Worm (Caenorhabditis elegans) whole organism, L4 larva: ENCODE data around the gene W06B4.2.
A peak's percentile ranks its signal among the peaks of the same experiment; 100 is the strongest.

ENCODE experiments used
- F10B5.3 ChIP-seq: sonication (generic microtip); optimal IDR thresholded peaks from 2 replicates; lab custom pipeline; 2016; ENCODE audit warnings: mild to moderate bottlenecking, missing genetic modification characterization, missing compliant biosample characterization
- T20F7.1 ChIP-seq: fragments of 200-800 bp; sonication (Bioruptor generic); optimal IDR thresholded peaks from 2 replicates; lab custom pipeline; 2018; ENCODE audit warnings: mild to moderate bottlenecking, missing genetic modification characterization, missing compliant biosample characterization
- Y48G9A.11 ChIP-seq: fragments of 200-800 bp; sonication (Bioruptor generic); IDR thresholded peaks from 2 replicates; pipeline ENCODE4 v1.3.6; 2022; ENCODE audit warnings: missing genetic modification reagents, missing genetic modification characterization, missing compliant biosample characterization
- Y75B8A.6 ChIP-seq: fragments of 200-800 bp; sonication (Bioruptor generic); IDR thresholded peaks from 2 replicates; pipeline ENCODE4 v1.3.6; 2022; ENCODE audit warnings: missing genetic modification reagents, missing genetic modification characterization, missing compliant biosample characterization
- ZK546.5 ChIP-seq, 2 experiments: sonication (generic microtip); optimal IDR thresholded peaks; 2 replicates each; lab custom pipeline; 2017; ENCODE audit warnings: missing biosample characterization in 2 of 2, missing genetic modification characterization in 2 of 2
- ama-1 ChIP-seq: fragments of 150-350 bp; optimal IDR thresholded peaks from 2 replicates; lab custom pipeline; 2014; ENCODE audit warnings: inconsistent platforms, mixed read lengths
- ceh-20 ChIP-seq: fragments of 200-800 bp; sonication (Bioruptor generic); IDR thresholded peaks from 2 replicates; pipeline ENCODE4 v1.3.6; 2022; ENCODE audit warnings: missing genetic modification reagents, missing genetic modification characterization, missing compliant biosample characterization
- ceh-28 ChIP-seq: fragments of 150-350 bp; optimal IDR thresholded peaks from 2 replicates; lab custom pipeline; 2014; ENCODE audit warnings: missing biosample characterization, missing genetic modification reagents, missing genetic modification characterization
- ceh-32 ChIP-seq: sonication (generic microtip); optimal IDR thresholded peaks from 2 replicates; lab custom pipeline; 2016; ENCODE audit warnings: mild to moderate bottlenecking, missing genetic modification characterization, missing compliant biosample characterization; ENCODE audit not compliant: poor library complexity
- daf-16 ChIP-seq, 3 experiments: sonication (generic microtip); optimal IDR thresholded peaks; 2 replicates each; lab custom pipeline; 2016 to 2017; ENCODE audit warnings: missing genetic modification characterization in 3 of 3, missing genetic modification reagents in 3 of 3, mild to moderate bottlenecking in 2 of 3, missing compliant biosample characterization in 2 of 3, missing biosample characterization in 1 of 3, moderate library complexity in 1 of 3
- daf-8 ChIP-seq: fragments of 200-800 bp; sonication (Bioruptor generic); IDR thresholded peaks from 2 replicates; pipeline ENCODE4 v1.3.6; 2022; ENCODE audit warnings: missing genetic modification characterization, missing compliant biosample characterization
- dmd-6 ChIP-seq: fragments of 200-800 bp; sonication (Bioruptor generic); IDR thresholded peaks from 2 replicates; pipeline ENCODE4 v1.3.6; 2022; ENCODE audit warnings: missing genetic modification reagents, missing genetic modification characterization, missing compliant biosample characterization
- dmd-8 ChIP-seq: fragments of 200-800 bp; sonication (Bioruptor generic); IDR thresholded peaks from 2 replicates; pipeline ENCODE4 v1.3.6; 2022; ENCODE audit warnings: missing genetic modification characterization, missing compliant biosample characterization
- dmd-9 ChIP-seq: fragments of 200-800 bp; sonication (Bioruptor generic); IDR thresholded peaks from 2 replicates; pipeline ENCODE4 v1.3.6; 2022; ENCODE audit warnings: missing genetic modification reagents, missing genetic modification characterization, missing compliant biosample characterization
- dpl-1 ChIP-seq: fragments of 150-350 bp; optimal IDR thresholded peaks from 2 replicates; lab custom pipeline; 2014; ENCODE audit warnings: missing biosample characterization, missing genetic modification reagents, missing genetic modification characterization
- duxl-1 ChIP-seq: sonication (generic microtip); optimal IDR thresholded peaks from 2 replicates; lab custom pipeline; 2016; ENCODE audit warnings: mild to moderate bottlenecking, missing genetic modification characterization, moderate library complexity, missing compliant biosample characterization; ENCODE audit not compliant: poor library complexity
- dve-1 ChIP-seq: sonication (generic microtip); optimal IDR thresholded peaks from 2 replicates; lab custom pipeline; 2017; ENCODE audit warnings: antibody characterized with exemption, mild to moderate bottlenecking, missing genetic modification characterization, missing compliant biosample characterization; ENCODE audit not compliant: insufficient read depth
- fkh-10 ChIP-seq: fragments of 150-350 bp; optimal IDR thresholded peaks from 2 replicates; lab custom pipeline; 2014; ENCODE audit warnings: missing biosample characterization, missing genetic modification reagents, missing genetic modification characterization
- hmg-1.1 ChIP-seq: fragments of 200-800 bp; sonication (Bioruptor generic); IDR thresholded peaks from 2 replicates; pipeline ENCODE4 v1.3.6; 2022; ENCODE audit warnings: missing genetic modification reagents, missing genetic modification characterization, missing compliant biosample characterization
- lin-38 ChIP-seq: fragments of 200-800 bp; sonication (Bioruptor generic); IDR thresholded peaks from 2 replicates; pipeline ENCODE4 v1.3.6; 2022; ENCODE audit warnings: missing genetic modification reagents, missing genetic modification characterization, missing compliant biosample characterization
- lir-3 ChIP-seq: sonication (generic microtip); optimal IDR thresholded peaks from 2 replicates; lab custom pipeline; 2016; ENCODE audit warnings: mild to moderate bottlenecking, missing genetic modification characterization, missing compliant biosample characterization
- madf-9 ChIP-seq: fragments of 200-800 bp; sonication (Bioruptor generic); conservative IDR thresholded peaks from 2 replicates; pipeline ENCODE4 v1.3.6; 2022; ENCODE audit warnings: missing genetic modification reagents, missing genetic modification characterization, missing compliant biosample characterization
- mdl-1 ChIP-seq, 2 experiments: fragments of 150-350 bp in 1 of 2; sonication (generic microtip) in 1 of 2; optimal IDR thresholded peaks; 2 replicates each; lab custom pipeline; 2014 to 2017; ENCODE audit warnings: missing biosample characterization in 2 of 2, missing genetic modification characterization in 2 of 2
- mes-2 ChIP-seq: sonication (generic microtip); optimal IDR thresholded peaks from 2 replicates; lab custom pipeline; 2016; ENCODE audit warnings: missing genotype, mild to moderate bottlenecking, missing genetic modification characterization, missing compliant biosample characterization; ENCODE audit not compliant: poor library complexity, severe bottlenecking
- nhr-10 ChIP-seq: fragments of 150-350 bp; optimal IDR thresholded peaks from 2 replicates; lab custom pipeline; 2014; ENCODE audit warnings: missing biosample characterization, missing genetic modification characterization
- nhr-102 ChIP-seq: sonication (generic microtip); optimal IDR thresholded peaks from 2 replicates; lab custom pipeline; 2016; ENCODE audit warnings: mild to moderate bottlenecking, missing genetic modification characterization, moderate library complexity, missing compliant biosample characterization
- nhr-11 ChIP-seq: fragments of 150-350 bp; optimal IDR thresholded peaks from 2 replicates; lab custom pipeline; 2014; ENCODE audit warnings: missing biosample characterization, missing genetic modification characterization
- nhr-25 ChIP-seq: sonication (generic microtip); optimal IDR thresholded peaks from 2 replicates; lab custom pipeline; 2017; ENCODE audit warnings: missing genetic modification characterization, mild to moderate bottlenecking, missing compliant biosample characterization, antibody characterized with exemption, moderate library complexity, borderline replicate concordance; ENCODE audit not compliant: insufficient read depth
- nhr-42 ChIP-seq: fragments of 200-800 bp; sonication (Bioruptor generic); IDR thresholded peaks from 2 replicates; pipeline ENCODE4 v1.3.6; 2022; ENCODE audit warnings: missing genetic modification characterization, missing compliant biosample characterization
- nhr-77 ChIP-seq: fragments of 150-350 bp; optimal IDR thresholded peaks from 2 replicates; lab custom pipeline; 2014; ENCODE audit warnings: missing biosample characterization, missing genetic modification characterization
- pha-4 ChIP-seq, 2 experiments: fragments of 150-350 bp in 1 of 2; fragments of 200-800 bp in 1 of 2; sonication (Bioruptor generic) in 1 of 2; IDR thresholded peaks in 1 of 2; optimal IDR thresholded peaks in 1 of 2; 2 replicates each; pipeline versions ENCODE4 v1.3.6 to Lab custom; 2014 to 2022; ENCODE audit warnings: missing genetic modification characterization in 2 of 2, missing genetic modification reagents in 2 of 2, missing biosample characterization in 1 of 2, missing compliant biosample characterization in 1 of 2
- php-3 ChIP-seq: fragments of 200-800 bp; sonication (Bioruptor generic); IDR thresholded peaks from 2 replicates; pipeline ENCODE4 v1.3.6; 2022; ENCODE audit warnings: missing genetic modification reagents, missing genetic modification characterization, missing compliant biosample characterization
- pqm-1 ChIP-seq: sonication (generic microtip); optimal IDR thresholded peaks from 2 replicates; lab custom pipeline; 2017; ENCODE audit warnings: missing biosample characterization, missing genetic modification characterization
- rbr-2 ChIP-seq: sonication (generic microtip); optimal IDR thresholded peaks from 2 replicates; lab custom pipeline; 2016; ENCODE audit warnings: missing genotype, missing genetic modification characterization, missing compliant biosample characterization
- skn-1 ChIP-seq: fragments of 150-350 bp; optimal IDR thresholded peaks from 2 replicates; lab custom pipeline; 2014; ENCODE audit warnings: missing biosample characterization, missing genetic modification characterization
- snpc-1.2 ChIP-seq: fragments of 200-800 bp; sonication (Bioruptor generic); IDR thresholded peaks from 2 replicates; pipeline ENCODE4 v1.3.6; 2022; ENCODE audit warnings: missing genetic modification reagents, missing genetic modification characterization, missing compliant biosample characterization
- tag-97 ChIP-seq: fragments of 200-800 bp; sonication (Bioruptor generic); IDR thresholded peaks from 2 replicates; pipeline ENCODE4 v1.3.6; 2022; ENCODE audit warnings: missing genetic modification characterization, missing compliant biosample characterization
- tra-1 ChIP-seq: fragments of 200-800 bp; sonication (Bioruptor generic); IDR thresholded peaks from 2 replicates; pipeline ENCODE4 v1.3.6; 2022; ENCODE audit warnings: missing genetic modification reagents, missing genetic modification characterization, missing compliant biosample characterization
- unc-130 ChIP-seq: sonication (generic microtip); optimal IDR thresholded peaks from 2 replicates; lab custom pipeline; 2016; ENCODE audit warnings: missing genetic modification reagents, missing genetic modification characterization, missing compliant biosample characterization
- zfp-3 ChIP-seq: fragments of 200-800 bp; sonication (Bioruptor generic); conservative IDR thresholded peaks from 2 replicates; pipeline ENCODE4 v1.3.6; 2022; ENCODE audit warnings: missing genetic modification reagents, missing genetic modification characterization, missing compliant biosample characterization
- zip-11 ChIP-seq: fragments of 200-800 bp; sonication (Bioruptor generic); IDR thresholded peaks from 2 replicates; pipeline ENCODE4 v1.3.6; 2022; ENCODE audit warnings: missing genetic modification characterization, missing compliant biosample characterization

The W06B4.2 gene

DNA sequence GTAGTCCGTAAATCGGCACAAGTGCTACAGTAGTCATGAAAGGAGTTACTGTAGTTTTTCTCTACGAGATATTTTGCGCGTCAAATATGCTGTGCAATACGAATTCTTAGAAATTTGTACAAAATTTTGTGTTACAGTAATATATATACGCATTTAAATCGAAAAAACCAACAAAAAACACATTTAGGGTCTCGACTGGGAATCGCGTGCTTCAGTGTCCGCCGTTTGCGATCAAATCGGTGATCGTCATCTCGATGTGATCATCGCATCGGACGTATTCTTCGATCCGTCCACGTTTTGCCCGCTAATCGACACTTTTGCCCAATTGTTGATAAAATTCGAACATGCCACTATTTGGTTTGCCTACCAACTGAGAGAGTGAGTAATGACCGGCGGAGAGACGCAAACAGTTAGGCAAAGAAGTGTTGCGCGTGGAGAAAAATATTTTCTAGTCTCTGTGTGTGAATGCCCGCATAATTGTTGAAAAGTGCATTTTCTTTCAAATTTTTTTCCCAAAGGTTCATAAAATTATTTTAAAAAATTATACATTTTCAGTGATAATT lies 1.0 kb downstream of the W06B4.2 start (continued):
- TF ChIP-seq pha-4 (GFP tag; IDR thresholded peaks at IDR 0.05; lab: Robert Waterston, UW) (no peak), pha-4 (tag; optimal IDR thresholded peaks at IDR 0.05; lab: Kevin White, UChicago) (no peak), Y48G9A.11 (GFP tag; lab: Robert Waterston, UW) (no peak), fkh-10 (GFP tag; lab: Kevin White, UChicago) (no peak), madf-9 (GFP tag; lab: Robert Waterston, UW) (no peak), tag-97 (GFP tag; lab: Robert Waterston, UW) (no peak), ZK546.5 (tag; optimal IDR thresholded peaks at IDR 0.05; lab: Kevin White, UChicago) (no peak), dmd-9 (GFP tag; lab: Robert Waterston, UW) (no peak), dmd-6 (GFP tag; lab: Robert Waterston, UW) (peak; percentile 54; the same call in 1 of the 2 replicates), dpl-1 (no peak), pqm-1 (tag; lab: Kevin White, UChicago) (peak; percentile 53), nhr-77 (tag; lab: Kevin White, UChicago) (no peak), T20F7.1 (no peak), daf-8 (no peak), hmg-1.1 (GFP tag; lab: Robert Waterston, UW) (no peak), nhr-11 (tag; lab: Kevin White, UChicago) (no peak), Y75B8A.6 (GFP tag; lab: Robert Waterston, UW) (no peak), ceh-28 (tag; lab: Kevin White, UChicago) (no peak), F10B5.3 (no peak), dve-1 (tag; lab: Kevin White, UChicago) (no peak), mes-2 (tag; lab: Kevin White, UChicago) (peak; percentile 31), daf-16 (GFP tag; optimal IDR thresholded peaks at IDR 0.05; lab: Kevin White, UChicago) (no peak), daf-16 (tag; optimal IDR thresholded peaks at IDR 0.05; lab: Kevin White, UChicago) (peak; percentile 57)

DNA sequence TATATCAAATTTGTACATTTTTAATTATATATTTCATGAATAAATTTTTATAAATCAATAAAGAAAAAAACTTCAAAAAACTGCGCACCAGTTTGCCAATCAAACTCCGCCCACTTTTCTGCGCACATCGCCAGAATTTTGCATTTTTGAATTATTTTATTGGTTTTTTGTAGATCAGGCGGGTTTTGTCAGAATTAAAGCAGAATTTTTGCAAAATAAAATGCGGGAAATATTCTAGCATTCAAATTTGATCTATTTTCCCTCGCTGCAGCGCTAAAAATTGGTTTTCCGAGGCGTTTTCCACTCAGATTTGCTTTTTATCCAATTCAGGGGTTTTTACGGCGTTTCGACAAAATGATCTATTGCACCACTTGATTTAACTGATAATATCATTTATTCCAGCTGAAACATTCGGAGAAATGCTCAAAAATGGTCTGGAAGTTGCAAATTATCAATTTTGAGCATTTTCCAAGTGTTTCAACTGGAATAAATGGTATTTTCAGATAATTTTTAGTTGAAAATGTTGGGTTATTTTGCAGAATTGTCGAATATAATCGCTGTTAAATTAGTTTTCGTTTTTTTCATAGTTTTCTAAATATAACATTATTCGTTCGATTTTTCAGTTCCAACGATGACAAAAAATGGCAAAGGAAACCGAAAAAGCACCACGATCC lies 3.1 kb downstream of the W06B4.2 start, which contains the start of gene W06B4.1:
Gene W06B4.1 (plus strand): TSS at position 624 of the 674 bp plus-strand sequence.
- no peak for TF ChIP-seq nhr-42 (GFP tag; lab: Robert Waterston, UW)
- TF ChIP-seq php-3 (GFP tag; lab: Robert Waterston, UW): no peak
- TF ChIP-seq ama-1 (lab: Kevin White, UChicago): no peak
- TF ChIP-seq dmd-6 (GFP tag; lab: Robert Waterston, UW): no peak
- TF ChIP-seq lir-3 (tag; lab: Kevin White, UChicago): no peak
- TF ChIP-seq zip-11 (GFP tag; lab: Robert Waterston, UW): no peak
- TF ChIP-seq nhr-102 (tag; lab: Kevin White, UChicago): no peak
- TF ChIP-seq unc-130 (GFP tag; lab: Kevin White, UChicago): peak; percentile 52
- no peak for TF ChIP-seq zfp-3 (GFP tag; lab: Robert Waterston, UW)
- no peak for TF ChIP-seq tra-1 (GFP tag; lab: Robert Waterston, UW)
- no peak for TF ChIP-seq dmd-8 (GFP tag; lab: Robert Waterston, UW)
- TF ChIP-seq ceh-20 (GFP tag; lab: Robert Waterston, UW): no peak
- no peak for TF ChIP-seq snpc-1.2
- TF ChIP-seq skn-1 (tag; lab: Kevin White, UChicago): no peak
- TF ChIP-seq madf-9 (GFP tag; lab: Robert Waterston, UW): no peak
- 0 out of 2 replicates have a peak, but pooled peaks have one; percentile 15 for TF ChIP-seq Y48G9A.11 (GFP tag; lab: Robert Waterston, UW)
- no peak for TF ChIP-seq nhr-10 (tag; lab: Kevin White, UChicago)
- no peak for TF ChIP-seq nhr-25 (tag; lab: Kevin White, UChicago)
- TF ChIP-seq duxl-1 (tag; lab: Kevin White, UChicago): no peak
- TF ChIP-seq mdl-1 (tag; optimal IDR thresholded peaks at IDR 0.05; lab: Kevin White, UChicago): no peak
- TF ChIP-seq lin-38 (GFP tag; lab: Robert Waterston, UW): peak; percentile 34
- TF ChIP-seq daf-16 (GFP tag; optimal IDR thresholded peaks at IDR 0.05; lab: Kevin White, UChicago): no peak
- TF ChIP-seq daf-16 (tag; optimal IDR thresholded peaks at IDR 0.05; lab: Kevin White, UChicago): no peak
- TF ChIP-seq ZK546.5 (tag; optimal IDR thresholded peaks at IDR 0.05; lab: Kevin White, UChicago): no peak
- TF ChIP-seq ceh-32: no peak
- no peak for TF ChIP-seq rbr-2 (tag; lab: Kevin White, UChicago)
